Worm (Caenorhabditis elegans): ENCODE data around the gene fipr-17.
"Not testable (repeated sequence)": the region's sequence is repeated elsewhere in the genome, so short reads cannot be mapped to it uniquely, and the experiment has no call there.

The fipr-17 gene

ce11 chrIII:11036132-11036531, 28.7 kb upstream of the fipr-17 start (continued):
- TF ChIP-seq lin-39 (tag; optimal IDR thresholded peaks at IDR 0.05) (peak; percentile 40), nhr-85 (tag) (peak; percentile 74), fkh-8 (tag; optimal IDR thresholded peaks at IDR 0.05) (peak; percentile 52), skn-1 (tag; optimal IDR thresholded peaks at IDR 0.05) (peak; percentile 67), nhr-76 (tag; optimal IDR thresholded peaks at IDR 0.05) (no peak), isw-1 (GFP tag; IDR thresholded peaks at IDR 0.05) (peak; percentile 65), ceh-63 (GFP tag; optimal IDR thresholded peaks at IDR 0.05) (no peak), sox-4 (tag; optimal IDR thresholded peaks at IDR 0.05) (no peak)

- TF ChIP-seq nhr-77 (tag; optimal IDR thresholded peaks at IDR 0.05) (no peak), dpl-1 (GFP tag; optimal IDR thresholded peaks at IDR 0.05) (no peak), ama-1 (optimal IDR thresholded peaks at IDR 0.05) (no peak), efl-1 (optimal IDR thresholded peaks at IDR 0.05) (no peak), efl-1 (GFP tag; optimal IDR thresholded peaks at IDR 0.05 in 1 of 2) (peak in 1 of 2 experiments; percentile 24)
Observed at ce11 chrIII:11032872-11033271, 25.5 kb upstream of the fipr-17 start, which contains the start of gene Y48A6B.9. TSS of gene Y48A6B.9 (plus strand) at chrIII:11033172.

DNA sequence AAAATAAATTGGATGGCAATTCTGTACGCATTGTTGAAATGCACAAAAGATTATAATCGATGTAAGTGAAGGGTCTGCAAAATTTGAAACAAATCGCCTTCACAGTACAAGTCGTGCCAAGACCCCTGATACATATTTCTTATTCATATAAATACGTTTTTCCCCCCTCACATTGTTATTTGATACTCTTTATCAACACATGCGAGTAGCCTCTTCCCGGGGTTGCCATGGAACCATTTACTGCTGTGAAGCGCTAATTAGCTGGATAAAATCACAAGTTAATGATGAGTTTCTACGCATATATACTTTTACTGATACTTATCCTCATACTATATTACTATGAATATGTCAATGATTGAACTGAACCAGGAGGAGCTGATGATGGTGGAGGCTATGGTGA, 23.9 kb upstream of the fipr-17 start, which contains the start of gene Y48A6B.14:
Y48A6B.14 (plus strand) TSS at position 301 of the 400 bp plus-strand sequence.
- TF ChIP-seq efl-1 (optimal IDR thresholded peaks at IDR 0.05) (no peak), efl-1 (GFP tag; optimal IDR thresholded peaks at IDR 0.05 in 1 of 2) (peak in 1 of 2 experiments; percentile 56), C04F5.9 (tag; optimal IDR thresholded peaks at IDR 0.05) (no peak), fos-1 (tag; optimal IDR thresholded peaks at IDR 0.05) (no peak), skn-1 (tag; optimal IDR thresholded peaks at IDR 0.05) (no peak)

ce11 chrIII:11029337-11029736, 21.9 kb upstream of the fipr-17 start, which contains the start of gene Y48A6B.8:
TSS of gene Y48A6B.8 (minus strand) at chrIII:11029437.
- TF ChIP-seq hlh-4, nhr-237, mef-2 (tag; optimal IDR thresholded peaks at IDR 0.05): not testable (repeated sequence)

DNA sequence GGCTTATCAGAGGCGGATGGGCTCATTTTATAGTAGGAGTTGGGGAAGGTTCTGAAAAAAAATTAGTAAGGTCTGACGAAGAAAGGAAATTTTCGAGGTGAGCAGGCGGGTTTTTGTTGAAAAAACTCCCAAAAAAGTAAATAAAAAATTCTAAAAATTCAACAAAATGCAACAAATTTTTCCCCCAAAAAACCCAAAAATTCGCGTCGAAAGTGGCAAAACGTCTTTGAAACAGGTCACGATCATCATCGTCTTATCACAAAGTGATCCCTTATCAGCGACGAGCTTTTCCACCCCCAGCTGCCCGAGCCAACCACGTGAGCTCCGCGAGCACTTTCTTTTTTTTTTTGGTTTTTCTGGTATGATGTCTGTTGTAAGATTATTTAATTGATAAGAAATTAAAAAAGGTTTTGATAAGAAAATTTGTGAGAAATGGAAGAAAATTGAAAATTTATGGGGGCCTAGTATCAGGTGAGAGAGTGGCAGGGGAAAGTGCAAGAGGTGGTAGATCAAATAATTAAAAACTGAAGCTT, 19.2 kb upstream of the fipr-17 start, which contains the start of gene Y48A6B.7:
Y48A6B.7 (minus strand) TSS at position 51 of the 533 bp plus-strand sequence.
- TF ChIP-seq F16B12.6 (tag; optimal IDR thresholded peaks at IDR 0.05) = no peak
- no peak for TF ChIP-seq grh-1 (GFP tag; IDR thresholded peaks at IDR 0.05)
- peak; percentile 81 for TF ChIP-seq pqm-1 (tag; optimal IDR thresholded peaks at IDR 0.05)
- TF ChIP-seq tlp-1 (tag; optimal IDR thresholded peaks at IDR 0.05) = peak; percentile 0
- TF ChIP-seq lsy-2 (tag; optimal IDR thresholded peaks at IDR 0.05) = peak in 1 of 2 experiments; percentile 24
- TF ChIP-seq hpl-2 (GFP tag; optimal IDR thresholded peaks at IDR 0.05) = no peak
- TF ChIP-seq ama-1 (optimal IDR thresholded peaks at IDR 0.05) = no peak
- no peak for TF ChIP-seq nhr-28 (tag; optimal IDR thresholded peaks at IDR 0.05)
- no peak for TF ChIP-seq hlh-4 (tag; optimal IDR thresholded peaks at IDR 0.05)
- TF ChIP-seq C34B4.2 (tag; optimal IDR thresholded peaks at IDR 0.05) = no peak
- TF ChIP-seq efl-3 (GFP tag; optimal IDR thresholded peaks at IDR 0.05) = no peak
- no peak for TF ChIP-seq mef-2 (tag; optimal IDR thresholded peaks at IDR 0.05)
- TF ChIP-seq lin-35 (GFP tag; optimal IDR thresholded peaks at IDR 0.05) = peak in 1 of 2 experiments; percentile 51
- TF ChIP-seq nhr-71 (tag; optimal IDR thresholded peaks at IDR 0.05) = peak; percentile 51
- peak; percentile 14 for TF ChIP-seq nhr-20 (tag; optimal IDR thresholded peaks at IDR 0.05)
- TF ChIP-seq efl-1 (optimal IDR thresholded peaks at IDR 0.05) = no peak
- TF ChIP-seq efl-1 (GFP tag; optimal IDR thresholded peaks at IDR 0.05 in 1 of 2) = peak in 1 of 2 experiments; percentile 88
- no peak for TF ChIP-seq Y116A8C.19 (tag; optimal IDR thresholded peaks at IDR 0.05; ENCODE audit: borderline replicate concordance)
- TF ChIP-seq nhr-12 (tag; optimal IDR thresholded peaks at IDR 0.05) = no peak
- peak; percentile 32 for TF ChIP-seq jun-1 (tag; optimal IDR thresholded peaks at IDR 0.05)
- no peak for TF ChIP-seq zag-1 (tag; optimal IDR thresholded peaks at IDR 0.05)
- TF ChIP-seq ceh-8 (GFP tag; optimal IDR thresholded peaks at IDR 0.05) = no peak
- no peak for TF ChIP-seq alr-1 (tag; optimal IDR thresholded peaks at IDR 0.05; ENCODE audit: borderline replicate concordance)
- TF ChIP-seq nhr-90 (tag; optimal IDR thresholded peaks at IDR 0.05; ENCODE audit: poor library complexity) = peak; percentile 60
- peak; percentile 98 for TF ChIP-seq elt-2 (tag; optimal IDR thresholded peaks at IDR 0.05)
- no peak for TF ChIP-seq lin-15B (tag; optimal IDR thresholded peaks at IDR 0.05)
- TF ChIP-seq sox-4 (tag; optimal IDR thresholded peaks at IDR 0.05) = no peak
- no peak for TF ChIP-seq lin-13 (GFP tag; optimal IDR thresholded peaks at IDR 0.05)
- no peak for TF ChIP-seq egl-27 (tag; optimal IDR thresholded peaks at IDR 0.05)
- peak in 1 of 2 experiments; percentile 74 for TF ChIP-seq mdl-1 (tag; optimal IDR thresholded peaks at IDR 0.05)
- TF ChIP-seq xbp-1 (tag; optimal IDR thresholded peaks at IDR 0.05) = no peak
- TF ChIP-seq nhr-19 (GFP tag; conservative IDR thresholded peaks at IDR 0.05) = no peak

All from whole organism, L1 larva.